Worm (Caenorhabditis elegans) whole organism, L2 larva: ENCODE data around the gene sec-3.

ENCODE experiments used
- C34F6.9 ChIP-seq: fragments of 150-350 bp; optimal IDR thresholded peaks from 2 replicates; lab custom pipeline; 2014; ENCODE audit warnings: missing biosample characterization, missing genetic modification characterization
- R02D3.7 ChIP-seq: fragments of 150-350 bp; optimal IDR thresholded peaks from 2 replicates; lab custom pipeline; 2014; ENCODE audit warnings: missing biosample characterization, missing genetic modification characterization
- Y55F3AM.14 ChIP-seq: fragments of 200-800 bp; sonication (Bioruptor generic); optimal IDR thresholded peaks from 2 replicates; lab custom pipeline; 2018; ENCODE audit warnings: mild to moderate bottlenecking, missing genetic modification characterization, missing compliant biosample characterization
- ZK546.5 ChIP-seq: sonication (generic microtip); optimal IDR thresholded peaks from 2 replicates; lab custom pipeline; 2017; ENCODE audit warnings: missing biosample characterization, missing genetic modification characterization
- ama-1 ChIP-seq: fragments of 150-350 bp; optimal IDR thresholded peaks from 2 replicates; lab custom pipeline; 2018; ENCODE audit warnings: inconsistent platforms
- blmp-1 ChIP-seq: sonication (generic microtip); optimal IDR thresholded peaks from 2 replicates; lab custom pipeline; 2017; ENCODE audit warnings: missing genetic modification characterization, mild to moderate bottlenecking, missing compliant biosample characterization, antibody characterized with exemption, moderate library complexity; ENCODE audit not compliant: insufficient read depth
- ceh-82 ChIP-seq: fragments of 150-350 bp; optimal IDR thresholded peaks from 2 replicates; lab custom pipeline; 2014; ENCODE audit warnings: missing biosample characterization, missing genetic modification characterization
- crh-2 ChIP-seq: sonication (generic microtip); optimal IDR thresholded peaks from 2 replicates; lab custom pipeline; 2017; ENCODE audit warnings: missing biosample characterization, missing genetic modification characterization
- dmd-4 ChIP-seq: sonication (generic microtip); optimal IDR thresholded peaks from 2 replicates; lab custom pipeline; 2017; ENCODE audit warnings: missing biosample characterization, missing genetic modification characterization
- elt-1 ChIP-seq: fragments of 150-350 bp; optimal IDR thresholded peaks from 2 replicates; lab custom pipeline; 2014; ENCODE audit warnings: missing biosample characterization, missing genetic modification characterization
- elt-3 ChIP-seq: sonication (generic microtip); optimal IDR thresholded peaks from 2 replicates; lab custom pipeline; 2017; ENCODE audit warnings: missing biosample characterization, missing genetic modification characterization
- fos-1 ChIP-seq: fragments of 150-350 bp; optimal IDR thresholded peaks from 2 replicates; lab custom pipeline; 2014; ENCODE audit warnings: missing biosample characterization, missing genetic modification characterization
- lin-11 ChIP-seq: fragments of 150-350 bp; sonication (generic microtip); optimal IDR thresholded peaks from 2 replicates; lab custom pipeline; 2014; ENCODE audit warnings: missing biosample characterization, missing genetic modification characterization, inconsistent platforms, mixed read lengths
- lin-39 ChIP-seq: fragments of 150-350 bp; optimal IDR thresholded peaks from 2 replicates; lab custom pipeline; 2014; ENCODE audit warnings: missing biosample characterization, missing genetic modification reagents, missing genetic modification characterization
- lsy-2 ChIP-seq, 2 experiments: fragments of 150-350 bp in 1 of 2; sonication (generic microtip) in 1 of 2; optimal IDR thresholded peaks; 2 replicates each; lab custom pipeline; 2014 to 2017; ENCODE audit warnings: missing biosample characterization in 2 of 2, missing genetic modification characterization in 2 of 2
- mab-5 ChIP-seq: fragments of 150-350 bp; optimal IDR thresholded peaks from 2 replicates; lab custom pipeline; 2014; ENCODE audit warnings: missing biosample characterization, missing genetic modification characterization
- mdl-1 ChIP-seq, 2 experiments: fragments of 150-350 bp in 1 of 2; sonication (generic microtip) in 1 of 2; optimal IDR thresholded peaks; 2 replicates each; lab custom pipeline; 2017; ENCODE audit warnings: missing biosample characterization in 2 of 2, missing genetic modification characterization in 2 of 2
- nhr-10 ChIP-seq: sonication (generic microtip); optimal IDR thresholded peaks from 2 replicates; lab custom pipeline; 2017; ENCODE audit warnings: missing biosample characterization, missing genetic modification characterization
- nhr-11 ChIP-seq: fragments of 150-350 bp; optimal IDR thresholded peaks from 2 replicates; lab custom pipeline; 2014; ENCODE audit warnings: missing biosample characterization, missing genetic modification characterization
- nhr-12 ChIP-seq: fragments of 150-350 bp; optimal IDR thresholded peaks from 2 replicates; lab custom pipeline; 2014; ENCODE audit warnings: missing biosample characterization, missing genetic modification characterization
- nhr-129 ChIP-seq: fragments of 150-350 bp; optimal IDR thresholded peaks from 2 replicates; lab custom pipeline; 2014; ENCODE audit warnings: missing biosample characterization, missing genetic modification characterization
- nhr-21 ChIP-seq: fragments of 150-350 bp; optimal IDR thresholded peaks from 2 replicates; lab custom pipeline; 2014; ENCODE audit warnings: missing biosample characterization, missing genetic modification characterization
- nhr-25 ChIP-seq: fragments of 150-350 bp; sonication (generic microtip); optimal IDR thresholded peaks from 3 replicates; lab custom pipeline; 2014; ENCODE audit warnings: missing biosample characterization, missing genetic modification characterization
- nhr-6 ChIP-seq: fragments of 150-350 bp; optimal IDR thresholded peaks from 2 replicates; lab custom pipeline; 2014; ENCODE audit warnings: missing biosample characterization, missing genetic modification characterization
- sma-3 ChIP-seq: sonication (generic microtip); optimal IDR thresholded peaks from 2 replicates; lab custom pipeline; 2016; ENCODE audit warnings: missing genetic modification reagents, missing genetic modification characterization, missing compliant biosample characterization
- sma-9 ChIP-seq, 2 experiments: fragments of 150-350 bp in 1 of 2; sonication (generic microtip) in 1 of 2; optimal IDR thresholded peaks; 2 replicates each; lab custom pipeline; 2014 to 2016; ENCODE audit warnings: missing genetic modification characterization in 2 of 2, mild to moderate bottlenecking in 1 of 2, missing biosample characterization in 1 of 2, missing compliant biosample characterization in 1 of 2, missing genetic modification reagents in 1 of 2, moderate library complexity in 1 of 2
- snpc-4 ChIP-seq: fragments of 150-350 bp; optimal IDR thresholded peaks from 2 replicates; lab custom pipeline; 2014; ENCODE audit warnings: missing biosample characterization, missing genetic modification characterization
- unc-39 ChIP-seq: fragments of 150-350 bp; optimal IDR thresholded peaks from 2 replicates; lab custom pipeline; 2014; ENCODE audit warnings: missing biosample characterization, missing genetic modification characterization
- unc-55 ChIP-seq: fragments of 150-350 bp; sonication (generic microtip); optimal IDR thresholded peaks from 3 replicates; lab custom pipeline; 2014; ENCODE audit warnings: missing biosample characterization, missing genetic modification reagents, missing genetic modification characterization
- unc-62 ChIP-seq: fragments of 150-350 bp; optimal IDR thresholded peaks from 2 replicates; lab custom pipeline; 2014; ENCODE audit warnings: missing biosample characterization, missing genetic modification reagents, missing genetic modification characterization
- ztf-1 ChIP-seq: fragments of 200-800 bp; sonication (Bioruptor generic); conservative IDR thresholded peaks from 2 replicates; pipeline ENCODE4 v1.3.6; 2022; ENCODE audit warnings: missing genetic modification characterization, missing compliant biosample characterization
- ztf-11 ChIP-seq: sonication (generic microtip); optimal IDR thresholded peaks from 2 replicates; lab custom pipeline; 2017; ENCODE audit warnings: missing biosample characterization, missing genetic modification characterization
- ztf-4 ChIP-seq: fragments of 150-350 bp; optimal IDR thresholded peaks from 2 replicates; lab custom pipeline; 2014; ENCODE audit warnings: missing biosample characterization, missing genetic modification characterization

The sec-3 gene

DNA sequence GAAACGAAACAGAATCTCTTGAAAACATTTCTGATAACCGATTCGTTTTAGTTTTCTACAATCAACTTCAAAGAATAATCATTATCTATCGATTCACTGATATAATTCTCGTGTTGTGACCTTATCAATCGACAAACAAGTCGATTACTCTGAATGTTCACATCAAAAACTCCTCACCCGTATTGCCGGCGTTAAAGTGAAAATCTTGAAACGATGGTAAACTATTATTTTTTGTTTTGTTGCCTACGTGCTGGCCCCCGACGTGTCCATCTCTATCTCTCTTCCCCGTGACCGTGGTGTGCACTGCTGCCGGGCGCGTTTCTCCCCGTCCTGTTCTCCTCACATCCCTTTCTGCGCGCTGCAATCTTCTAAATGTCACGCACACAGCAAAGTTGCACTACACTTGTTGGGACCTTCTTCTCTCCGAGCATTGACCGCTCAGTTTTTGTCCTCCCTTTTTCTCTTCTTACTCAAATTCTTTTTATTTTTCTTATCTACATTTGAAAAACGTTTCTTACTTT, 9.7 kb downstream of the sec-3 start (continued):
- no peak for TF ChIP-seq nhr-12 (tag; lab: Kevin White, UChicago)
- peak; percentile 63 for TF ChIP-seq blmp-1
- TF ChIP-seq lin-39 (tag; lab: Kevin White, UChicago) = no peak
- TF ChIP-seq elt-1 = no peak
- TF ChIP-seq snpc-4 (tag; lab: Kevin White, UChicago) = no peak
- TF ChIP-seq mab-5 = no peak
- TF ChIP-seq crh-2 (tag; lab: Kevin White, UChicago) = peak; percentile 11
- no peak for TF ChIP-seq nhr-11 (tag; lab: Kevin White, UChicago)
- TF ChIP-seq nhr-129 (tag; lab: Kevin White, UChicago) = peak; percentile 78
- no peak for TF ChIP-seq nhr-6
- TF ChIP-seq mdl-1 (tag; optimal IDR thresholded peaks at IDR 0.05; lab: Kevin White, UChicago) = peak in 1 of 2 experiments; percentile 6
- peak; percentile 12 for TF ChIP-seq nhr-21

DNA sequence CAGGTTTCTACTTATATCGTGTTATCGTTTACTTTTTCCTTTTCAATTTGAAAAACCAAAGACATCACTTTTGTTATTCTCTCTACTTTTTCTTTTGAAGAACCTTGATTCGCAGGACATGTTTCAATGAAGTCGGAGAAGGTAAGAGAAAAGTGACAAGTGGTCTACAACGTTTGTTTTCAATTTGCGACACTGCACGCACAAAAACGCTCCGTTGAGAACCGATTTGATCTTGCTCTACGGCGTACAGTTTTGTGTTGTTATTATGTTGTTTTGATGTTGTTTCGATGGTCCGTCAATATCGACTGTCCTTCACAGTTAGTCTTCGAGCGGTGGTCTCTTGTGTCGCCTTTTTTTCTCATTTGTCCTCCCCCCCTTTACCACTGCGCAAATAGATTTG, 10.2 kb downstream of the sec-3 start, which contains the start of gene pccb-1:
Gene pccb-1 (plus strand): TSS at position 127 of the 400 bp plus-strand sequence.
- TF ChIP-seq ama-1 (lab: Kevin White, UChicago) = no peak
- TF ChIP-seq unc-39 (tag; lab: Kevin White, UChicago) = no peak
- TF ChIP-seq blmp-1 = no peak
- no peak for TF ChIP-seq nhr-12 (tag; lab: Kevin White, UChicago)
- TF ChIP-seq, all 48 proteins: peak for 0

DNA sequence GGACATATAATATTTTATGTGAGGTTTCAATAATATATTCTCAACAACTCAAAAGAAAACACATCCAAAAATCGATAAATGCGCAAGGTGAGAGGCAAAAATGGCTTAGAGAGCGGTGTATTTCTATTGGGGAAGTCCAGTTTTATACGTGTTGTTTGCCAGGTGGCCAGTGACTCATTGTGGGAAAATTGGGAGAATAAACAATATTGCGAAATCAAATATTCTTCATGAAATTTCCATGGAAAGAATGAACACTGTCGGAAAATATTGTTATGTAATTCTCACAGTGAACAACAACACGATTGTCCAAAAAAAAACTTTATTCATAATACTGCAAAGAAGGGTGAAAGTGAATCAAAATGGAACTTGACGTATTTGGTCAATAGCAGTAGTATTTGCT, 12.0 kb downstream of the sec-3 start:
- no peak for TF ChIP-seq crh-2 (tag; lab: Kevin White, UChicago)
- no peak for TF ChIP-seq ztf-1 (GFP tag; lab: Robert Waterston, UW)
- TF ChIP-seq unc-39 (tag; lab: Kevin White, UChicago) = no peak
- TF ChIP-seq snpc-4 (tag; lab: Kevin White, UChicago) = no peak
- TF ChIP-seq R02D3.7 = no peak
- no peak for TF ChIP-seq unc-55 (GFP tag; lab: Kevin White, UChicago)
- TF ChIP-seq ztf-11 (tag; lab: Kevin White, UChicago) = no peak
- no peak for TF ChIP-seq sma-9 (GFP tag; optimal IDR thresholded peaks at IDR 0.05; lab: Kevin White, UChicago)
- TF ChIP-seq sma-9 (tag; optimal IDR thresholded peaks at IDR 0.05; lab: Kevin White, UChicago) = no peak

- TF ChIP-seq elt-3 (no peak), ztf-1 (GFP tag; lab: Robert Waterston, UW) (no peak), blmp-1 (no peak), ztf-11 (tag; lab: Kevin White, UChicago) (no peak), nhr-129 (tag; lab: Kevin White, UChicago) (no peak), unc-55 (GFP tag; lab: Kevin White, UChicago) (no peak), crh-2 (tag; lab: Kevin White, UChicago) (no peak), fos-1 (tag; lab: Kevin White, UChicago) (no peak), unc-62 (GFP tag; lab: Kevin White, UChicago) (no peak), dmd-4 (tag; lab: Kevin White, UChicago) (no peak), Y55F3AM.14 (no peak), nhr-21 (no peak), ztf-4 (no peak), nhr-10 (tag; lab: Kevin White, UChicago) (no peak), nhr-25 (tag; lab: Kevin White, UChicago) (no peak), lin-11 (tag; lab: Kevin White, UChicago) (no peak)
These were observed 12.4 kb downstream of the sec-3 start, which contains the start of gene F52E4.5 for ce11 chrX:3087245-3087644. TSS of gene F52E4.5 (minus strand) at chrX:3087345.

DNA sequence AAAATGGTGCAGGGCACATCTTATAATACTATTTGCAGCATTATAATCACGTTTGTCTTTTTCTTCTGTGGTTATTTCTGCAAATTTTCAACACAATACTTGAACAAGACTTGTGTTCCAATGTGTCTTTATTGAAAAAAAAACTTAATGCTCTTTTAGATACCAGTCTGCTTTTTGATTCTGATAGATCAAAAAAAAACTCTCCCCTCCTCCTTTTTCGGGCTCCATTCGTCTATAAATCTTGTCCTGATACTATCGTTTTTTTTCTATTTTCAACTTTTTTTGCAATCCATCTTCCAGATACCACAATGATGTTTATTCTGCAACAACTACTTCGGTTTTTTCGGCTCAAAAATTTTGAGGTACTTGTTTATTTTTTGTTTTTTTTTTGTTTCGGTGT, 18.8 kb downstream of the sec-3 start, which contains the start of gene twk-16:
Gene twk-16 (plus strand): TSS at position 301 of the 400 bp plus-strand sequence.
- TF ChIP-seq nhr-21 (no peak), lin-39 (tag; lab: Kevin White, UChicago) (no peak), ztf-1 (GFP tag; lab: Robert Waterston, UW) (no peak), lin-11 (tag; lab: Kevin White, UChicago) (no peak), nhr-12 (tag; lab: Kevin White, UChicago) (no peak), C34F6.9 (tag; lab: Kevin White, UChicago) (no peak), ZK546.5 (tag; lab: Kevin White, UChicago) (no peak), ama-1 (lab: Kevin White, UChicago) (no peak), unc-55 (GFP tag; lab: Kevin White, UChicago) (no peak), nhr-11 (tag; lab: Kevin White, UChicago) (no peak), sma-3 (GFP tag; lab: Kevin White, UChicago) (no peak), ceh-82 (no peak), unc-39 (tag; lab: Kevin White, UChicago) (no peak), lsy-2 (tag; optimal IDR thresholded peaks at IDR 0.05; lab: Kevin White, UChicago) (no peak), ztf-11 (tag; lab: Kevin White, UChicago) (no peak)
